Worm (Caenorhabditis elegans): ENCODE measurements around the gene kvs-1.
A peak's percentile ranks its signal among the peaks of the same experiment; 100 is the strongest.

Gene kvs-1

DNA sequence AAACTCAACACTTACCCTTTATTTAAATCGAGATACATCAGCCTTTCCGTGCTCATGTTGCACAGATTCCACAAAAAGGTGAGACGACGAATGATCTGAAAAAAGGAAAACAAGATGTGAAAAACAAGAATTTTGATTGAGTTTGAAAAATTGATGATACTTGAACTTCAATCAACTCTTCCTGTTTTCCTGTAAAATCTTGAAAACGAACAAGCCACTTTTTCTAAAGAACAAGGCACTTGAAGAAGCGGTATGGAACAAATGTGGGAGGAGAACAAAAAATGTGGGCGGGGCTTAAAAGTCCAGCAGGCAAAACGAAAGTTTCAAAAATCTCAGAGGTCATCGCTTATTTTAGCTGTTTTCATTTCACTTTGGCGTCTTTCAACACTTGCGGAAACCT lies at the start of gene kvs-1:
Gene kvs-1, minus strand, starts transcription at position 101 of the 400 bp plus-strand sequence.
- TF ChIP-seq efl-1 (optimal IDR thresholded peaks at IDR 0.05) (no peak), efl-1 (GFP tag; optimal IDR thresholded peaks at IDR 0.05 in 1 of 2) (peak in 1 of 2 experiments; percentile 49), swsn-7 (tag; optimal IDR thresholded peaks at IDR 0.05) (no peak), nhr-20 (tag; optimal IDR thresholded peaks at IDR 0.05) (no peak)

DNA sequence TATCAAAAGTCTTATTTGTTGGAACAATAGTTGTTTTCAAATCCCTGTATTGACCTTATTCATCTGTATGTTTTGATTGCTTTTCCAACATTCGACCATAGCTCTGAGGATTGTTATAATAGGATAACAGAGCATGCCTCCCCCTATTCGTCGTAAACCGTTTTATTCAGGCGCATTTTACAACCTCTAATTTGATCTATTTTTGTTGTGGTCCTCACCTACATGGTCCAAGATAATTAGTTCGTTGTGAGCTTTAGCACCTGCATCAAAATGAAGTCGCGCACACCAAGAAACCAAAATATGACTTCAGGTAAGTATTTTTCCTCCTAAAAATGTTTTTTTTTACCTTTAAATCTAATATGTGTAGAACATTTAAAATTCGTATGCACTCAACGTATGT lies 45.8 kb upstream of the kvs-1 start, which contains the start of gene deg-1:
Gene deg-1, plus strand, starts transcription at position 301 of the 400 bp plus-strand sequence.
- TF ChIP-seq nhr-85 (tag) (no peak), nhr-12 (tag; optimal IDR thresholded peaks at IDR 0.05) (no peak), rnt-1 (tag; optimal IDR thresholded peaks at IDR 0.05) (no peak), tlp-1 (tag; optimal IDR thresholded peaks at IDR 0.05) (no peak)

DNA sequence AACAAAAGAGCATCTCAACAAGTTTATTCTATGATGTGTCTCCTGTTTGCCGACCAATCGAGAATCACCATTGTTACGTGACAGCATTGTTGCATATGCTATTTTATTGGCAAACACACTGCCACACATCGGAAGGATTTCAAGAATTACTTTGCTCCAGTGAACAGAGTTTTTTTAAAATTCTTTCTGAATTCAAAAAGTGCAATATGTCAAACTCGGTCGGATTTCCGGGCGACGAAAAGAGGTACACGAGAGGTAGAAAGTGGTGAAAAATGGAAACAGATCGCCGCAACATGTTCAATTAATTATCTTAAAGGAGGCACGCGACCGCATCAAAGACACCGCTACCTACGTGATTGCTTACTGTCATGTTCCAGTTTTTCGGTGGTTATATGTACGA lies 43.2 kb upstream of the kvs-1 start:
- TF ChIP-seq unc-98 (GFP tag; IDR thresholded peaks at IDR 0.05): no peak
- no peak for TF ChIP-seq pax-3 (tag; optimal IDR thresholded peaks at IDR 0.05)
- no peak for TF ChIP-seq efl-1 (optimal IDR thresholded peaks at IDR 0.05)
- peak in 1 of 2 experiments; percentile 63 for TF ChIP-seq efl-1 (GFP tag; optimal IDR thresholded peaks at IDR 0.05 in 1 of 2)

DNA sequence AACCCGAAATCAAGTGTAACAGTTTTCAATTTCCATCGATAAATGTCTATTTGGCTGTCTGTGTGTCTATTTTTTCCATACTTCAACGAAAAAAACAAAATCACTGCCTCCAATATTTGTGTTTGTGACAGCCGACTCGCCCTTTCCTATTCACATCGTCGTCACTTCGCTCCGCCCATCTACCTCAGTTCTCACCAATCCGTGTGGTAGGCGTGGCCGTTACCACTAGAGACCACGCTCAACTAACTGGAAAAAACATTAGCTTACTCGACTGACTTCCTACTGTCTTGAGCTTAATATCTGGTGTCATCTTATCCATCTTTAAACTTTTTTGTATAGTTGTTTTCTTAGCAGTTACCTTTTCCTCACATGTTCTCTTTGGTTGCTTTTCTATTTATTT lies 38.5 kb upstream of the kvs-1 start:
- TF ChIP-seq sox-4 (tag; optimal IDR thresholded peaks at IDR 0.05): no peak
- peak; percentile 65 for TF ChIP-seq nhr-85 (tag)
- no peak for TF ChIP-seq fkh-10 (GFP tag; optimal IDR thresholded peaks at IDR 0.05)

DNA sequence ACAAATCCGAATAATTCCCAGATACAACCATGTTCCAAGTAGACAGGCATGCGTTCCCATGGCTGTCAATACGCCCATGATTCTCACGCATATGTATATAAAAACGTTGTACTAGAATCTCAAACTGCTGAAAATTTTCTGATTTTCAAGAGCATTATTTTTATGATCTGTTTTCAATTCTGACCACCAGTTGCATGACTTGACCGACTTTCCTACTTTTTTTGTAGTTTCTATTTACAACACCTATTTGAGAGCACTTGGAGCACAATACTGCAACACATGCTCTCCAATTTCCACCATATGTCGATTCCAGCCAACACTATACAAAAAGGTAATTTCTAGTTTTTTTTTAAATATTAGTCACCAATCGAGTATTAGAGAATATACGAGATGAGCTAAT lies 37.0 kb upstream of the kvs-1 start, which contains the start of gene ref-2:
Gene ref-2, plus strand, starts transcription at position 301 of the 400 bp plus-strand sequence.
- TF ChIP-seq fos-1 (tag; optimal IDR thresholded peaks at IDR 0.05) (no peak), pag-3 (tag; optimal IDR thresholded peaks at IDR 0.05; ENCODE audit: borderline replicate concordance, insufficient read depth) (no peak), ceh-8 (GFP tag; optimal IDR thresholded peaks at IDR 0.05) (no peak), elt-2 (tag; optimal IDR thresholded peaks at IDR 0.05) (no peak), ces-1 (GFP tag; optimal IDR thresholded peaks at IDR 0.05) (no peak), rnt-1 (tag; optimal IDR thresholded peaks at IDR 0.05) (no peak)

DNA sequence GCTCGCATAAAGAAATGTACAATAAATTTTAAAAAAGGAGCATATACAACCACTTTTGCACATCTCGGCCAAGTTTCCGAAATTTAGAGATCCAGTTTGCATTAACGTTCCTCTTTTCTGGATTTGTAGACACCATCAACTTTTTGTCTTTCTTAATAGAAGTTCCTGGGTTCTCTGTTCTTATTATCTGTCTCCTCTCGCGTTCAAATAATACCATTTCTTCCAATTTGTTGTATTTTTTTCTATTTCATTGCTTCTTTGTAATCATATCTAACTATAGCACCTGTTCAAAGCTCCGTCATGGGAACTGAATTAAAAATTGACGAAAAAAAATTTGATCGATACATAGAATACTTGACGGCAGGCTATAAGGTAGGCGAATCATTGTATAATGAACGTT lies 32.4 kb upstream of the kvs-1 start, which contains the start of gene K09F5.1:
Gene K09F5.1, plus strand, starts transcription at position 301 of the 400 bp plus-strand sequence.
- TF ChIP-seq nhr-12 (tag; optimal IDR thresholded peaks at IDR 0.05) (no peak), aly-2 (tag; optimal IDR thresholded peaks at IDR 0.05) (no peak), dpl-1 (GFP tag; optimal IDR thresholded peaks at IDR 0.05) (no peak), ztf-11 (tag; optimal IDR thresholded peaks at IDR 0.05) (no peak)

DNA sequence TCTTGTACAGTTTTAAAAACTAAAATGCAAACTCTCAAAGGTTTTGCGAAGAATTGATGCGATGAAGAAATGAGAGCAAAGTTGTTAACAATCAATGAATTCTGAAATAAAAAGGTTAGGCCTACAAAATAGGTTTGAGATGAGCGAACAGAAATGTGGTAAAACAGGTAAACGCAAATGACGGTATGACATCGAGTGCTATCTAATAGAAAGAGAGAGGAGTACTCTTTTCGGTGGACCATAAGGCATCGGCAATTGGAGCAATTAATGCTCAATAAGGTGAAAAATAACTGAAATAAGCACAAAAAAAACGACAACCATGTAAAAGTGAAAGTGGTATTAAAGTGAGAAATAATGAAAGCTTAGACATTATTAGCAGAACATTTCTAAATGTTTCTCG lies 29.2 kb upstream of the kvs-1 start, which contains the start of gene set-12:
Gene set-12, minus strand, starts transcription at position 101 of the 400 bp plus-strand sequence.
- no peak for TF ChIP-seq fkh-10 (GFP tag; optimal IDR thresholded peaks at IDR 0.05)
- TF ChIP-seq fos-1 (tag; optimal IDR thresholded peaks at IDR 0.05): no peak
- no peak for TF ChIP-seq grh-1 (GFP tag; IDR thresholded peaks at IDR 0.05)
- TF ChIP-seq nhr-71 (tag; optimal IDR thresholded peaks at IDR 0.05): no peak
- no peak for TF ChIP-seq mef-2 (tag; optimal IDR thresholded peaks at IDR 0.05)
- no peak for TF ChIP-seq blmp-1 (tag; optimal IDR thresholded peaks at IDR 0.05)
- no peak for TF ChIP-seq tbx-2 (tag; optimal IDR thresholded peaks at IDR 0.05)
- TF ChIP-seq nhr-77 (tag; optimal IDR thresholded peaks at IDR 0.05): no peak
- no peak for TF ChIP-seq egl-13 (tag; optimal IDR thresholded peaks at IDR 0.05)
- TF ChIP-seq sptf-1 (tag; optimal IDR thresholded peaks at IDR 0.05): no peak
- TF ChIP-seq ces-1 (GFP tag; optimal IDR thresholded peaks at IDR 0.05): no peak
- TF ChIP-seq nhr-12 (tag; optimal IDR thresholded peaks at IDR 0.05): no peak
- TF ChIP-seq mab-9 (GFP tag; IDR thresholded peaks at IDR 0.05): no peak
- TF ChIP-seq efl-3 (GFP tag; optimal IDR thresholded peaks at IDR 0.05): no peak

Data from whole organism, L1 larva.